Worm (Caenorhabditis elegans) whole organism, L2 larva: Measurements from ENCODE around the gene srbc-44.

ENCODE experiments used
- F13H6.1 ChIP-seq: sonication (generic microtip); optimal IDR thresholded peaks from 2 replicates; lab custom pipeline; 2016; ENCODE audit warnings: missing genetic modification characterization, missing compliant biosample characterization
- R02D3.7 ChIP-seq: fragments of 150-350 bp; optimal IDR thresholded peaks from 2 replicates; lab custom pipeline; 2014; ENCODE audit warnings: missing biosample characterization, missing genetic modification characterization
- ama-1 ChIP-seq: fragments of 150-350 bp; optimal IDR thresholded peaks from 2 replicates; lab custom pipeline; 2018; ENCODE audit warnings: inconsistent platforms
- dmd-4 ChIP-seq: sonication (generic microtip); optimal IDR thresholded peaks from 2 replicates; lab custom pipeline; 2017; ENCODE audit warnings: missing biosample characterization, missing genetic modification characterization
- elt-1 ChIP-seq: fragments of 150-350 bp; optimal IDR thresholded peaks from 2 replicates; lab custom pipeline; 2014; ENCODE audit warnings: missing biosample characterization, missing genetic modification characterization
- lsy-2 ChIP-seq, 2 experiments: fragments of 150-350 bp in 1 of 2; sonication (generic microtip) in 1 of 2; optimal IDR thresholded peaks; 2 replicates each; lab custom pipeline; 2014 to 2017; ENCODE audit warnings: missing biosample characterization in 2 of 2, missing genetic modification characterization in 2 of 2
- nhr-12 ChIP-seq: fragments of 150-350 bp; optimal IDR thresholded peaks from 2 replicates; lab custom pipeline; 2014; ENCODE audit warnings: missing biosample characterization, missing genetic modification characterization
- nhr-21 ChIP-seq: fragments of 150-350 bp; optimal IDR thresholded peaks from 2 replicates; lab custom pipeline; 2014; ENCODE audit warnings: missing biosample characterization, missing genetic modification characterization
- nhr-77 ChIP-seq: fragments of 150-350 bp; optimal IDR thresholded peaks from 2 replicates; lab custom pipeline; 2014; ENCODE audit warnings: missing biosample characterization, missing genetic modification characterization
- snpc-4 ChIP-seq: fragments of 150-350 bp; optimal IDR thresholded peaks from 2 replicates; lab custom pipeline; 2014; ENCODE audit warnings: missing biosample characterization, missing genetic modification characterization
- unc-55 ChIP-seq: fragments of 150-350 bp; sonication (generic microtip); optimal IDR thresholded peaks from 3 replicates; lab custom pipeline; 2014; ENCODE audit warnings: missing biosample characterization, missing genetic modification reagents, missing genetic modification characterization
- unc-62 ChIP-seq: fragments of 150-350 bp; optimal IDR thresholded peaks from 2 replicates; lab custom pipeline; 2014; ENCODE audit warnings: missing biosample characterization, missing genetic modification reagents, missing genetic modification characterization
- ztf-11 ChIP-seq: sonication (generic microtip); optimal IDR thresholded peaks from 2 replicates; lab custom pipeline; 2017; ENCODE audit warnings: missing biosample characterization, missing genetic modification characterization

ce11 chrV:12741684-12742083, 46.7 kb downstream of the srbc-44 start, which contains the start of gene hrg-7:
- TF ChIP-seq unc-55 (GFP tag; lab: Kevin White, UChicago) (no peak), ztf-11 (no peak), lsy-2 (tag; optimal IDR thresholded peaks at IDR 0.05; lab: Kevin White, UChicago) (no peak), ama-1 (lab: Kevin White, UChicago) (no peak), R02D3.7 (tag; lab: Kevin White, UChicago) (no peak), nhr-12 (tag; lab: Kevin White, UChicago) (no peak), snpc-4 (tag; lab: Kevin White, UChicago) (no peak), nhr-21 (no peak), unc-62 (GFP tag; lab: Kevin White, UChicago) (no peak), elt-1 (tag; lab: Kevin White, UChicago) (no peak), F13H6.1 (no peak), nhr-77 (tag; lab: Kevin White, UChicago) (no peak), dmd-4 (no peak)
